Worm (Caenorhabditis elegans) whole organism, L2 larva: ENCODE measurements around the gene sra-11.
"Not testable (repeated sequence)": the region's sequence is repeated elsewhere in the genome, so short reads cannot be mapped to it uniquely, and the experiment has no call there.

ENCODE experiments used
- Y55F3AM.14 ChIP-seq: fragments of 200-800 bp; sonication (Bioruptor generic); optimal IDR thresholded peaks from 2 replicates; lab custom pipeline; 2018; ENCODE audit warnings: mild to moderate bottlenecking, missing genetic modification characterization, missing compliant biosample characterization
- blmp-1 ChIP-seq: sonication (generic microtip); optimal IDR thresholded peaks from 2 replicates; lab custom pipeline; 2017; ENCODE audit warnings: missing genetic modification characterization, mild to moderate bottlenecking, missing compliant biosample characterization, antibody characterized with exemption, moderate library complexity; ENCODE audit not compliant: insufficient read depth
- ceh-82 ChIP-seq: fragments of 150-350 bp; optimal IDR thresholded peaks from 2 replicates; lab custom pipeline; 2014; ENCODE audit warnings: missing biosample characterization, missing genetic modification characterization
- elt-1 ChIP-seq: fragments of 150-350 bp; optimal IDR thresholded peaks from 2 replicates; lab custom pipeline; 2014; ENCODE audit warnings: missing biosample characterization, missing genetic modification characterization
- elt-3 ChIP-seq: sonication (generic microtip); optimal IDR thresholded peaks from 2 replicates; lab custom pipeline; 2017; ENCODE audit warnings: missing biosample characterization, missing genetic modification characterization
- lin-13 ChIP-seq: fragments of 150-350 bp; optimal IDR thresholded peaks from 2 replicates; lab custom pipeline; 2014; ENCODE audit warnings: missing biosample characterization, missing genetic modification reagents, missing genetic modification characterization
- nhr-11 ChIP-seq: fragments of 150-350 bp; optimal IDR thresholded peaks from 2 replicates; lab custom pipeline; 2014; ENCODE audit warnings: missing biosample characterization, missing genetic modification characterization
- nhr-23 ChIP-seq: fragments of 150-350 bp; optimal IDR thresholded peaks from 2 replicates; lab custom pipeline; 2014; ENCODE audit warnings: missing biosample characterization, missing genetic modification reagents, missing genetic modification characterization
- nhr-237 ChIP-seq: fragments of 150-350 bp; optimal IDR thresholded peaks from 2 replicates; lab custom pipeline; 2014; ENCODE audit warnings: missing biosample characterization, missing genetic modification characterization
- snpc-4 ChIP-seq: fragments of 150-350 bp; optimal IDR thresholded peaks from 2 replicates; lab custom pipeline; 2014; ENCODE audit warnings: missing biosample characterization, missing genetic modification characterization
- unc-62 ChIP-seq: fragments of 150-350 bp; optimal IDR thresholded peaks from 2 replicates; lab custom pipeline; 2014; ENCODE audit warnings: missing biosample characterization, missing genetic modification reagents, missing genetic modification characterization
- ztf-4 ChIP-seq: fragments of 150-350 bp; optimal IDR thresholded peaks from 2 replicates; lab custom pipeline; 2014; ENCODE audit warnings: missing biosample characterization, missing genetic modification characterization

- TF ChIP-seq elt-1 (tag; lab: Kevin White, UChicago); lin-13; nhr-237 (tag; lab: Kevin White, UChicago); elt-3 (tag; lab: Kevin White, UChicago); blmp-1; ztf-4 (tag; lab: Kevin White, UChicago); snpc-4 (tag; lab: Kevin White, UChicago); ceh-82 (tag; lab: Kevin White, UChicago); Y55F3AM.14 (GFP tag; lab: Kevin White, UChicago); unc-62 (GFP tag; lab: Kevin White, UChicago); nhr-11 (tag; lab: Kevin White, UChicago); nhr-23 (tag; lab: Kevin White, UChicago): not testable (repeated sequence)
Observed at ce11 chrII:10941918-10942317, 31.8 kb upstream of the sra-11 start, which contains the start of gene R03D7.15.
